Fruit fly (Drosophila melanogaster): Measurements from ENCODE around the gene fh.

- no peak for TF ChIP-seq CG8478 (optimal IDR thresholded peaks at IDR 0.05)
- TF ChIP-seq psq (optimal IDR thresholded peaks at IDR 0.05): no peak
- no peak for TF ChIP-seq usp (GFP tag; optimal IDR thresholded peaks at IDR 0.05)
- no peak for TF ChIP-seq EcR (GFP tag; optimal IDR thresholded peaks at IDR 0.05)
Measured at dm6 chrX:9159736-9160135, 10.9 kb upstream of the fh start, which contains the start of gene NdufA3.
